Worm (Caenorhabditis elegans): ENCODE measurements around the gene pah-1.
A peak's percentile ranks its signal among the peaks of the same experiment; 100 is the strongest.

pah-1 gene

DNA sequence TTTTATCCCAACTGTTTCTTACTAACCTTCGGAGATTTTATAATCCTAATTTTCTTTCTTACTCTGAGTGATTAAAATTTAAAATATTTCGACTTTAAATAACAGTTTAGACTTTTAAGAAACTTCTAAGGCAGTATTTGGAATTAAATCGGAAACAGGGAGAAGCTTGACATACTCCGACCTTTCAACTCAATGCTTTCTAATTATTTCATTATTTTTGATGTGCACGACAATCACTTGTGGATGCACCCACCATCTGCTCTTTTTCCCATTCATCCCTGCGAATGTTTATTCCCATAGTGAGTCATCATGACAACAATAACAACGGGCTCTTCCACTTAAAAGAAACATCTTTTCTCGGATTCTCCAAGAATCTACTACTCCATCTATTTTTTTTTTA is 18.2 kb downstream of the pah-1 start:
- TF ChIP-seq elt-4 (tag; optimal IDR thresholded peaks at IDR 0.05): no peak
- no peak for TF ChIP-seq pros-1 (tag; optimal IDR thresholded peaks at IDR 0.05)
- TF ChIP-seq ceh-31 (tag; optimal IDR thresholded peaks at IDR 0.05): no peak
- TF ChIP-seq pha-4 (tag; optimal IDR thresholded peaks at IDR 0.05): no peak
- no peak for TF ChIP-seq hlh-30 (tag; optimal IDR thresholded peaks at IDR 0.05; ENCODE audit: insufficient read depth)
- no peak for TF ChIP-seq che-1 (tag; optimal IDR thresholded peaks at IDR 0.05)
- TF ChIP-seq ceh-45 (GFP tag; IDR thresholded peaks at IDR 0.05): no peak
- TF ChIP-seq ceh-48 (tag; optimal IDR thresholded peaks at IDR 0.05): no peak
- TF ChIP-seq unc-3 (GFP tag; conservative IDR thresholded peaks at IDR 0.05): no peak
- TF ChIP-seq unc-3 (tag; optimal IDR thresholded peaks at IDR 0.05): no peak
- TF ChIP-seq ttx-3 (tag; optimal IDR thresholded peaks at IDR 0.05): no peak
- no peak for TF ChIP-seq nhr-232 (tag; optimal IDR thresholded peaks at IDR 0.05)
- TF ChIP-seq nfya-1 (tag; optimal IDR thresholded peaks at IDR 0.05): no peak
- no peak for TF ChIP-seq pqm-1 (tag; optimal IDR thresholded peaks at IDR 0.05)
- no peak for TF ChIP-seq hlh-8 (tag; optimal IDR thresholded peaks at IDR 0.05)
- no peak for TF ChIP-seq K02D7.2 (tag; optimal IDR thresholded peaks at IDR 0.05)
- no peak for TF ChIP-seq pax-1 (tag; optimal IDR thresholded peaks at IDR 0.05)

DNA sequence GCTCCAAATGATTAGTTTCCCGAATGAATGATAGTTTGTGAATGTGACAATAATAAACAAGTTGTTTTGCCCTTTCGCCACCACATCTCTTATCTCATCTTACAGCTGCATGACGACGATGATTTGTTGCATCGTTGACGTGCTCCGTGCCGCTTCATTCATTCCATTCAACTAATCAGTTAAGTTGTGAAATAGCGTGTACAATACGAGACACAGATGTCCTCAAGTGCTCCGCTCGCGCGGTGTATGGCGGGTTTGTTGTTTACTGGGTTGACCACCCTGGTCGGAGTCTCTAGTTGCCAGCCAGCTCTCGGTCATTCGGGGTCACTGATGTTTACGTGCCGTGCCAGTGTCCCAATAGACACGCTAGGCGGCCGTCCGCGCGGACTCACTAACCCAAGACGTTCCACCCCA is 18.9 kb downstream of the pah-1 start:
- no peak for TF ChIP-seq K02D7.2 (tag; optimal IDR thresholded peaks at IDR 0.05)
- no peak for TF ChIP-seq ceh-30 (tag; optimal IDR thresholded peaks at IDR 0.05)
- TF ChIP-seq ceh-45 (GFP tag; IDR thresholded peaks at IDR 0.05): no peak
- TF ChIP-seq syd-9 (tag; optimal IDR thresholded peaks at IDR 0.05): no peak
- TF ChIP-seq che-1 (tag; optimal IDR thresholded peaks at IDR 0.05): no peak
- no peak for TF ChIP-seq sox-4 (tag; optimal IDR thresholded peaks at IDR 0.05)
- no peak for TF ChIP-seq F13H6.1 (tag; optimal IDR thresholded peaks at IDR 0.05)
- no peak for TF ChIP-seq ceh-48 (tag; optimal IDR thresholded peaks at IDR 0.05)
- peak; percentile 50 for TF ChIP-seq unc-55 (GFP tag; optimal IDR thresholded peaks at IDR 0.05)
- no peak for TF ChIP-seq ets-4 (tag; optimal IDR thresholded peaks at IDR 0.05)
- TF ChIP-seq nhr-11 (tag; optimal IDR thresholded peaks at IDR 0.05): no peak
- TF ChIP-seq tbx-7 (tag; optimal IDR thresholded peaks at IDR 0.05): no peak
- peak; percentile 14 for TF ChIP-seq rnt-1 (tag; optimal IDR thresholded peaks at IDR 0.05)
- no peak for TF ChIP-seq madf-2 (tag; optimal IDR thresholded peaks at IDR 0.05)
- TF ChIP-seq hlh-15 (tag; optimal IDR thresholded peaks at IDR 0.05): no peak
- TF ChIP-seq dve-1 (tag; optimal IDR thresholded peaks at IDR 0.05): no peak
- TF ChIP-seq tbx-2 (tag; optimal IDR thresholded peaks at IDR 0.05): peak; percentile 52
- TF ChIP-seq unc-3 (GFP tag; conservative IDR thresholded peaks at IDR 0.05): no peak
- no peak for TF ChIP-seq unc-3 (tag; optimal IDR thresholded peaks at IDR 0.05)
- TF ChIP-seq pha-4 (tag; optimal IDR thresholded peaks at IDR 0.05): no peak
- TF ChIP-seq ceh-2 (tag; optimal IDR thresholded peaks at IDR 0.05): peak; percentile 56
- TF ChIP-seq ceh-19 (GFP tag; optimal IDR thresholded peaks at IDR 0.05): no peak
- no peak for TF ChIP-seq npax-4 (tag; optimal IDR thresholded peaks at IDR 0.05)
- TF ChIP-seq nfya-1 (tag; optimal IDR thresholded peaks at IDR 0.05): peak; percentile 59
- TF ChIP-seq eyg-1 (tag; optimal IDR thresholded peaks at IDR 0.05): no peak
- peak; percentile 33 for TF ChIP-seq elt-2 (tag; optimal IDR thresholded peaks at IDR 0.05)
- no peak for TF ChIP-seq hlh-6 (tag; optimal IDR thresholded peaks at IDR 0.05)
- peak; percentile 68 for TF ChIP-seq ceh-34 (tag; optimal IDR thresholded peaks at IDR 0.05)
- TF ChIP-seq sdc-2 (tag; optimal IDR thresholded peaks at IDR 0.05): no peak
- no peak for TF ChIP-seq Y22D7AL.16 (tag; optimal IDR thresholded peaks at IDR 0.05)
- TF ChIP-seq nhr-232 (tag; optimal IDR thresholded peaks at IDR 0.05): no peak
- TF ChIP-seq elt-4 (tag; optimal IDR thresholded peaks at IDR 0.05): no peak
- TF ChIP-seq ceh-6 (GFP tag; optimal IDR thresholded peaks at IDR 0.05): peak; percentile 27
- TF ChIP-seq pha-2 (tag; optimal IDR thresholded peaks at IDR 0.05): peak; percentile 43
- peak; percentile 34 for TF ChIP-seq T23F11.4 (GFP tag; optimal IDR thresholded peaks at IDR 0.05)
- no peak for TF ChIP-seq hlh-8 (tag; optimal IDR thresholded peaks at IDR 0.05)
- TF ChIP-seq ref-2 (tag; optimal IDR thresholded peaks at IDR 0.05): peak; percentile 28
- TF ChIP-seq pax-1 (tag; optimal IDR thresholded peaks at IDR 0.05): peak; percentile 24
- TF ChIP-seq unc-42 (tag; optimal IDR thresholded peaks at IDR 0.05): peak; percentile 60
- TF ChIP-seq ceh-9 (tag; optimal IDR thresholded peaks at IDR 0.05): no peak
- TF ChIP-seq ceh-22 (tag; optimal IDR thresholded peaks at IDR 0.05): no peak
- no peak for TF ChIP-seq fkh-10 (GFP tag; optimal IDR thresholded peaks at IDR 0.05)
- TF ChIP-seq pag-3 (tag; optimal IDR thresholded peaks at IDR 0.05; ENCODE audit: borderline replicate concordance): no peak
- no peak for TF ChIP-seq ttx-3 (tag; optimal IDR thresholded peaks at IDR 0.05)
